Fruit fly (Drosophila melanogaster): Measurements from ENCODE around the gene CycJ.

The CycJ gene

dm6 chr3L:3438473-3438872, 27.8 kb upstream of the CycJ start (continued):
- no peak for TF ChIP-seq gfzf (GFP tag; optimal IDR thresholded peaks at IDR 0.05)
- TF ChIP-seq CG4424 (GFP tag; optimal IDR thresholded peaks at IDR 0.05) = peak; percentile 74
- no peak; the same call in 1 of the 2 replicates for TF ChIP-seq wdn (GFP tag; IDR thresholded peaks at IDR 0.05)
- TF ChIP-seq CG16815 (GFP tag; optimal IDR thresholded peaks at IDR 0.05) = peak; percentile 57
- 0 out of 2 replicates have a peak, but pooled peaks have one; percentile 27 for TF ChIP-seq CG31224 (GFP tag; IDR thresholded peaks at IDR 0.05)
- no peak for TF ChIP-seq CG7357 (GFP tag; IDR thresholded peaks at IDR 0.05)
- TF ChIP-seq Side (GFP tag; optimal IDR thresholded peaks at IDR 0.05) = peak; percentile 33
- no peak for TF ChIP-seq Rx (GFP tag; IDR thresholded peaks at IDR 0.05)
- TF ChIP-seq cad (GFP tag; optimal IDR thresholded peaks at IDR 0.05) = no peak
- TF ChIP-seq CG32532 (GFP tag; IDR thresholded peaks at IDR 0.05) = peak; percentile 32; the same call in 1 of the 2 replicates
- TF ChIP-seq br (optimal IDR thresholded peaks at IDR 0.05) = no peak
- TF ChIP-seq Ets97D (GFP tag; optimal IDR thresholded peaks at IDR 0.05) = no peak
- TF ChIP-seq ham (GFP tag; IDR thresholded peaks at IDR 0.05) = no peak
- no peak for TF ChIP-seq sug (tag; optimal IDR thresholded peaks at IDR 0.05)
- peak; percentile 58 for TF ChIP-seq Camta (GFP tag; optimal IDR thresholded peaks at IDR 0.05)
- peak; percentile 14 for TF ChIP-seq CG3065 (GFP tag; optimal IDR thresholded peaks at IDR 0.05)
- TF ChIP-seq CG18599 (GFP tag; optimal IDR thresholded peaks at IDR 0.05) = peak; percentile 63
- no peak for TF ChIP-seq unc-4 (GFP tag; IDR thresholded peaks at IDR 0.05; ENCODE audit: partially characterized antibody)
- TF ChIP-seq Rfx (GFP tag; IDR thresholded peaks at IDR 0.05) = peak; percentile 40; the same call in 1 of the 2 replicates
- no peak for TF ChIP-seq Dfd (GFP tag; optimal IDR thresholded peaks at IDR 0.05)
- TF ChIP-seq Bgb (GFP tag; IDR thresholded peaks at IDR 0.05; ENCODE audit: partially characterized antibody) = no peak
- no peak for TF ChIP-seq CG17912 (GFP tag; optimal IDR thresholded peaks at IDR 0.05)
- TF ChIP-seq Atf-2 (GFP tag; optimal IDR thresholded peaks at IDR 0.05) = peak; percentile 48
- no peak for TF ChIP-seq D (optimal IDR thresholded peaks at IDR 0.05)
- TF ChIP-seq D (GFP tag; optimal IDR thresholded peaks at IDR 0.05) = peak; percentile 66
- TF ChIP-seq CG11247 (GFP tag; IDR thresholded peaks at IDR 0.05) = no peak
- TF ChIP-seq slp2 (GFP tag; optimal IDR thresholded peaks at IDR 0.05) = peak; percentile 39
- no peak for TF ChIP-seq Dll (GFP tag; IDR thresholded peaks at IDR 0.05; ENCODE audit: partially characterized antibody)
- TF ChIP-seq en (GFP tag; optimal IDR thresholded peaks at IDR 0.05) = peak; percentile 28
- TF ChIP-seq bbx (GFP tag; IDR thresholded peaks at IDR 0.05; ENCODE audit: partially characterized antibody) = no peak
- TF ChIP-seq run (tag; optimal IDR thresholded peaks at IDR 0.05) = peak; percentile 44
- peak; percentile 7 for TF ChIP-seq HmgZ (tag; optimal IDR thresholded peaks at IDR 0.05)
- peak; percentile 34 for TF ChIP-seq CG12219 (GFP tag; optimal IDR thresholded peaks at IDR 0.05)
- peak; percentile 51 for TF ChIP-seq slbo (GFP tag; IDR thresholded peaks at IDR 0.05)
- no peak for TF ChIP-seq CG42726 (GFP tag; IDR thresholded peaks at IDR 0.05; ENCODE audit: partially characterized antibody)
- TF ChIP-seq otp (GFP tag; IDR thresholded peaks at IDR 0.05) = 0 out of 3 replicates have a peak, but pooled peaks have one; percentile 35
- TF ChIP-seq Usf (GFP tag; optimal IDR thresholded peaks at IDR 0.05) = no peak
- TF ChIP-seq luna (GFP tag; optimal IDR thresholded peaks at IDR 0.05) = no peak
- peak; percentile 65 for TF ChIP-seq Xbp1 (GFP tag; optimal IDR thresholded peaks at IDR 0.05)
- no peak for TF ChIP-seq zfh2 (GFP tag; optimal IDR thresholded peaks at IDR 0.05)
- TF ChIP-seq fru (optimal IDR thresholded peaks at IDR 0.05) = no peak
- peak; percentile 71 for TF ChIP-seq PHDP (tag; optimal IDR thresholded peaks at IDR 0.05)
- peak; percentile 60 for TF ChIP-seq CG10209 (GFP tag; optimal IDR thresholded peaks at IDR 0.05)
- TF ChIP-seq ems (GFP tag; optimal IDR thresholded peaks at IDR 0.05) = peak; percentile 18
- peak; percentile 78 for TF ChIP-seq CG2678 (tag; optimal IDR thresholded peaks at IDR 0.05)
- no peak for TF ChIP-seq z (GFP tag; IDR thresholded peaks at IDR 0.05)
- TF ChIP-seq Sry-δ (GFP tag; optimal IDR thresholded peaks at IDR 0.05) = peak; percentile 12
- TF ChIP-seq Hr3 (GFP tag; optimal IDR thresholded peaks at IDR 0.05) = peak; percentile 50
- TF ChIP-seq sqz (GFP tag; optimal IDR thresholded peaks at IDR 0.05) = peak; percentile 57
- no peak for TF ChIP-seq CG11560 (tag; IDR thresholded peaks at IDR 0.05)
- TF ChIP-seq CG6272 (GFP tag; IDR thresholded peaks at IDR 0.05) = no peak
- TF ChIP-seq ash1 (GFP tag; optimal IDR thresholded peaks at IDR 0.05) = no peak
- peak; percentile 73 for TF ChIP-seq Med (GFP tag)
